Worm (Caenorhabditis elegans): ENCODE results near the gene Y51A2B.5.
A peak's percentile ranks its signal among the peaks of the same experiment; 100 is the strongest.

Y51A2B.5 gene

DNA sequence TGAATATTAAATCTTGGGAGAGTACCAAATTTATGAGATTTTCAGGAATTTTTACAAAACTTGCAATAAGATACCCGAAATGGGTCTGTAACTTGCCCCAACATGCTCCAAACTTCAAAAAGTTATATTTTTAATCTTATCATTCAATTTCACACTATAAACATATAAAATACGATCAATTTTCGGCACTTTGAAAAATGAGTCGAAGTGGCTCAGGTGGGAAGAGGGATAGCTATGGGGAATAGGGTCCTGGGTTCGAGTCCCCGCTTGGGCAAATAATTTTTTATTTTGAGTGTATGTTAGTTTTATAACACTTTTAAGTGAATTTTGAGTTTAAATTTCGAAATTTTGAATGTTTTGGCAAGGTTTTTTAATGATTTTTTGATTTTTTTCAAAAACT, 18.0 kb upstream of the Y51A2B.5 start:
- no peak for TF ChIP-seq ceh-27 (GFP tag; optimal IDR thresholded peaks at IDR 0.05)
- TF ChIP-seq B0261.1 (tag; optimal IDR thresholded peaks at IDR 0.05), result peak; percentile 30
- peak; percentile 43 for TF ChIP-seq rpc-1 (optimal IDR thresholded peaks at IDR 0.05)
- TF ChIP-seq rpc-1 (tag; optimal IDR thresholded peaks at IDR 0.05), result peak; percentile 57
- TF ChIP-seq lin-54 (GFP tag; optimal IDR thresholded peaks at IDR 0.05), result no peak
- TF ChIP-seq egrh-3 (GFP tag; IDR thresholded peaks at IDR 0.05), result no peak
- TF ChIP-seq tbp1 (GFP tag; optimal IDR thresholded peaks at IDR 0.05), result peak; percentile 75

ce11 chrV:18371579-18371978, 17.5 kb upstream of the Y51A2B.5 start, which contains the start of gene C08E8.4:
Gene C08E8.4 (plus strand): TSS chrV:18371846.
- TF ChIP-seq ztf-18 (tag; optimal IDR thresholded peaks at IDR 0.05) (no peak), cebp-1 (GFP tag; IDR thresholded peaks at IDR 0.05) (peak; percentile 89), cebp-1 (tag; optimal IDR thresholded peaks at IDR 0.05) (peak; percentile 97)

DNA sequence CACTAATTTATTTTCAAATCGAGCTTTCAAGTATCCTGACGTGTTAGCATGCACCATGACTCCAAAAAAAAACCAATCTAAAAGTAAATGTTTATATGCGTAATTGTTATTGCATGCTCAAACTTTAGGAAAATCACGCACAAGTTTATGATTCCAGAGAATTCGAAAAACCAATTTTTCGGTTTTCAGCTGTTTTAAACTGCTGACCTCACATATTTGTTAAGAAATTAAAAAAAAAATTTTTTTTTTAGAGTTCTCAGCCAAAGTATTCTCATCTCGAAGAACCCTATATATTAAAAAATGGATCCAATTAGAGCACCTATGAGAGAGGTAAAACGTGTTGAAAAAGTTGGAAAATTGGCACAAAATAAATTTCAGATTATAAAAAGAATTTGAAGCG, 14.9 kb upstream of the Y51A2B.5 start, which contains the start of gene Y51A2B.2:
TSS of gene Y51A2B.2 (plus strand) at position 301 of the 400 bp plus-strand sequence.
- TF ChIP-seq F57A8.1 (GFP tag; optimal IDR thresholded peaks at IDR 0.05) (no peak), nfya-2 (GFP tag; IDR thresholded peaks at IDR 0.05) (no peak), sdz-38 (tag; optimal IDR thresholded peaks at IDR 0.05) (no peak), snpc-4 (GFP tag; optimal IDR thresholded peaks at IDR 0.05) (no peak), snpc-4 (tag; optimal IDR thresholded peaks at IDR 0.05) (no peak), K11D2.4 (GFP tag; IDR thresholded peaks at IDR 0.05) (no peak), athp-1 (tag; optimal IDR thresholded peaks at IDR 0.05) (no peak), lsl-1 (GFP tag; optimal IDR thresholded peaks at IDR 0.05) (no peak), Y67H2A.10 (GFP tag; conservative IDR thresholded peaks at IDR 0.05) (no peak), F23B12.7 (tag; optimal IDR thresholded peaks at IDR 0.05; ENCODE audit: insufficient read depth) (no peak), atf-7 (tag; optimal IDR thresholded peaks at IDR 0.05) (no peak), T26A5.8 (tag; optimal IDR thresholded peaks at IDR 0.05) (no peak), ztf-25 (GFP tag; IDR thresholded peaks at IDR 0.05) (no peak)

ce11 chrV:18375551-18375950, 13.5 kb upstream of the Y51A2B.5 start:
- TF ChIP-seq T26A5.8 (tag; optimal IDR thresholded peaks at IDR 0.05), result no peak
- TF ChIP-seq aptf-3 (GFP tag; IDR thresholded peaks at IDR 0.05), result no peak
- no peak for TF ChIP-seq mcd-1 (GFP tag; IDR thresholded peaks at IDR 0.05)
- TF ChIP-seq zim-3 (tag; optimal IDR thresholded peaks at IDR 0.05), result no peak
- no peak for TF ChIP-seq T07F8.4 (tag; optimal IDR thresholded peaks at IDR 0.05)
- no peak for TF ChIP-seq lin-35 (GFP tag; optimal IDR thresholded peaks at IDR 0.05)
- TF ChIP-seq madf-3 (GFP tag; IDR thresholded peaks at IDR 0.05), result no peak
- TF ChIP-seq madf-10 (tag; optimal IDR thresholded peaks at IDR 0.05), result no peak
- no peak for TF ChIP-seq dpff-1 (tag; optimal IDR thresholded peaks at IDR 0.05)
- TF ChIP-seq Y79H2A.3 (GFP tag; conservative IDR thresholded peaks at IDR 0.05), result no peak
- TF ChIP-seq hlh-12 (tag; optimal IDR thresholded peaks at IDR 0.05), result no peak
- TF ChIP-seq dpl-1 (GFP tag; optimal IDR thresholded peaks at IDR 0.05), result no peak
- no peak for TF ChIP-seq ccch-3 (GFP tag; optimal IDR thresholded peaks at IDR 0.05)
- no peak for TF ChIP-seq D2030.7 (GFP tag; IDR thresholded peaks at IDR 0.05)
- TF ChIP-seq nhr-179 (tag; optimal IDR thresholded peaks at IDR 0.05), result no peak
- TF ChIP-seq K11D2.4 (GFP tag; IDR thresholded peaks at IDR 0.05), result no peak
- TF ChIP-seq ets-4 (GFP tag; optimal IDR thresholded peaks at IDR 0.05), result no peak
- no peak for TF ChIP-seq ceh-100 (GFP tag; IDR thresholded peaks at IDR 0.05)
